Worm (Caenorhabditis elegans): ENCODE results near the gene F07E5.7.

- TF ChIP-seq unc-86 (tag; optimal IDR thresholded peaks at IDR 0.05) (no peak), hlh-6 (tag; optimal IDR thresholded peaks at IDR 0.05) (no peak), lin-11 (tag; optimal IDR thresholded peaks at IDR 0.05) (no peak), tbx-2 (tag; optimal IDR thresholded peaks at IDR 0.05) (no peak), ets-4 (tag; optimal IDR thresholded peaks at IDR 0.05) (no peak), hlh-30 (tag; optimal IDR thresholded peaks at IDR 0.05; ENCODE audit: insufficient read depth) (no peak), pqm-1 (tag; optimal IDR thresholded peaks at IDR 0.05) (no peak)
Observed at ce11 chrII:2026525-2026924, 44.8 kb downstream of the F07E5.7 start, which contains the start of gene bath-21.

Data from whole organism, late embryonic.